Worm (Caenorhabditis elegans) whole organism, L1 larva: ENCODE data around the gene mec-4.
A peak's percentile ranks its signal among the peaks of the same experiment; 100 is the strongest.

Experiments
- C04F5.9 ChIP-seq: sonication (generic microtip); optimal IDR thresholded peaks from 2 replicates; lab custom pipeline; 2016; ENCODE audit warnings: missing genetic modification characterization, missing compliant biosample characterization
- F16B12.6 ChIP-seq: fragments of 150-350 bp; optimal IDR thresholded peaks from 2 replicates; lab custom pipeline; 2014; ENCODE audit warnings: missing biosample characterization, missing genetic modification characterization
- Y116A8C.19 ChIP-seq: sonication (generic microtip); optimal IDR thresholded peaks from 2 replicates; lab custom pipeline; 2016; ENCODE audit warnings: missing compliant biosample characterization, missing genetic modification characterization, borderline replicate concordance
- ama-1 ChIP-seq: fragments of 150-350 bp; optimal IDR thresholded peaks from 2 replicates; lab custom pipeline; 2014
- blmp-1 ChIP-seq: fragments of 150-350 bp; optimal IDR thresholded peaks from 2 replicates; lab custom pipeline; 2014; ENCODE audit warnings: missing biosample characterization, missing genetic modification characterization
- ceh-63 ChIP-seq: fragments of 200-800 bp; sonication (Bioruptor generic); optimal IDR thresholded peaks from 2 replicates; lab custom pipeline; 2018; ENCODE audit warnings: mild to moderate bottlenecking, missing genetic modification characterization, missing compliant biosample characterization
- ceh-8 ChIP-seq: fragments of 200-800 bp; sonication (Bioruptor generic); optimal IDR thresholded peaks from 2 replicates; lab custom pipeline; 2018; ENCODE audit warnings: mild to moderate bottlenecking, missing genetic modification characterization, moderate library complexity, missing compliant biosample characterization
- dsc-1 ChIP-seq: sonication (generic microtip); optimal IDR thresholded peaks from 2 replicates; lab custom pipeline; 2016; ENCODE audit warnings: mild to moderate bottlenecking, missing genetic modification characterization, missing compliant biosample characterization
- efl-1 ChIP-seq, 4 experiments: fragments of 150-350 bp; optimal IDR thresholded peaks in 3 of 4; peaks in 1 of 4; 1 replicate in 1 of 4; 2 replicates in 3 of 4; lab custom pipeline; 2014; ENCODE audit warnings: missing biosample characterization in 2 of 4, missing genetic modification characterization in 2 of 4, missing genetic modification reagents in 2 of 4
- elt-2 ChIP-seq: sonication (generic microtip); optimal IDR thresholded peaks from 2 replicates; lab custom pipeline; 2016; ENCODE audit warnings: missing genetic modification characterization, mild to moderate bottlenecking, inconsistent platforms, missing compliant biosample characterization, missing genetic modification reagents
- ets-5 ChIP-seq: fragments of 200-800 bp; sonication (Bioruptor generic); IDR thresholded peaks from 2 replicates; pipeline ENCODE4 v1.3.6; 2022; ENCODE audit warnings: missing genetic modification characterization, missing compliant biosample characterization
- fkh-4 ChIP-seq: sonication (generic microtip); optimal IDR thresholded peaks from 2 replicates; lab custom pipeline; 2016; ENCODE audit warnings: missing compliant biosample characterization, missing genetic modification characterization, borderline replicate concordance
- fkh-8 ChIP-seq: sonication (generic microtip); optimal IDR thresholded peaks from 2 replicates; lab custom pipeline; 2016; ENCODE audit warnings: mild to moderate bottlenecking, missing genetic modification characterization, missing compliant biosample characterization
- fos-1 ChIP-seq: fragments of 150-350 bp; optimal IDR thresholded peaks from 2 replicates; lab custom pipeline; 2014; ENCODE audit warnings: missing biosample characterization, missing genetic modification characterization
- grh-1 ChIP-seq: fragments of 200-800 bp; sonication (Bioruptor generic); IDR thresholded peaks from 2 replicates; pipeline ENCODE4 v1.3.6; 2022; ENCODE audit warnings: missing genetic modification reagents, missing genetic modification characterization, missing compliant biosample characterization
- hlh-4 ChIP-seq: sonication (generic microtip); optimal IDR thresholded peaks from 2 replicates; lab custom pipeline; 2016; ENCODE audit warnings: mild to moderate bottlenecking, missing genetic modification characterization, missing compliant biosample characterization
- irx-1 ChIP-seq: sonication (generic microtip); optimal IDR thresholded peaks from 2 replicates; lab custom pipeline; 2016; ENCODE audit warnings: missing genetic modification characterization, missing compliant biosample characterization
- isw-1 ChIP-seq: fragments of 200-800 bp; sonication (Bioruptor generic); IDR thresholded peaks from 2 replicates; pipeline ENCODE4 v1.3.6; 2022; ENCODE audit warnings: missing genetic modification characterization, missing compliant biosample characterization
- jun-1 ChIP-seq: fragments of 150-350 bp; optimal IDR thresholded peaks from 2 replicates; lab custom pipeline; 2014; ENCODE audit warnings: missing biosample characterization, missing genetic modification reagents, missing genetic modification characterization
- lin-14 ChIP-seq: fragments of 200-800 bp; sonication (Bioruptor generic); optimal IDR thresholded peaks from 2 replicates; lab custom pipeline; 2018; ENCODE audit warnings: mild to moderate bottlenecking, missing genetic modification characterization, moderate library complexity, missing compliant biosample characterization
- lin-15B ChIP-seq: fragments of 150-350 bp; sonication (generic microtip); optimal IDR thresholded peaks from 3 replicates; lab custom pipeline; 2014; ENCODE audit warnings: missing biosample characterization, missing genetic modification characterization
- lin-39 ChIP-seq: fragments of 150-350 bp; optimal IDR thresholded peaks from 2 replicates; lab custom pipeline; 2014; ENCODE audit warnings: missing biosample characterization, missing genetic modification reagents, missing genetic modification characterization
- lsy-2 ChIP-seq, 2 experiments: fragments of 150-350 bp; optimal IDR thresholded peaks; 2 replicates each; lab custom pipeline; 2014; ENCODE audit warnings: missing biosample characterization in 2 of 2, missing genetic modification characterization in 2 of 2
- mdl-1 ChIP-seq, 2 experiments: fragments of 150-350 bp; optimal IDR thresholded peaks; 2 replicates each; lab custom pipeline; 2014 to 2017; ENCODE audit warnings: missing biosample characterization in 2 of 2, missing genetic modification characterization in 2 of 2, inconsistent platforms in 1 of 2
- mef-2 ChIP-seq: fragments of 150-350 bp; optimal IDR thresholded peaks from 2 replicates; lab custom pipeline; 2014; ENCODE audit warnings: missing biosample characterization, missing genetic modification characterization
- nhr-237 ChIP-seq: fragments of 150-350 bp; optimal IDR thresholded peaks from 2 replicates; lab custom pipeline; 2014; ENCODE audit warnings: missing biosample characterization, missing genetic modification characterization
- nhr-28 ChIP-seq: fragments of 150-350 bp; optimal IDR thresholded peaks from 2 replicates; lab custom pipeline; 2014; ENCODE audit warnings: missing biosample characterization, missing genetic modification characterization
- nhr-76 ChIP-seq: sonication (generic microtip); optimal IDR thresholded peaks from 2 replicates; lab custom pipeline; 2017; ENCODE audit warnings: missing biosample characterization, missing genetic modification characterization
- nhr-77 ChIP-seq: fragments of 150-350 bp; optimal IDR thresholded peaks from 2 replicates; lab custom pipeline; 2014; ENCODE audit warnings: missing biosample characterization, missing genetic modification characterization
- nhr-85 ChIP-seq: sonication (generic microtip); peaks from one replicate; lab custom pipeline; 2016; ENCODE audit warnings: missing genetic modification characterization, inconsistent platforms, missing compliant biosample characterization
- pag-3 ChIP-seq: sonication (generic microtip); optimal IDR thresholded peaks from 2 replicates; lab custom pipeline; 2017; ENCODE audit warnings: missing genetic modification characterization, mild to moderate bottlenecking, missing compliant biosample characterization, antibody characterized with exemption, borderline replicate concordance; ENCODE audit not compliant: insufficient read depth
- pqm-1 ChIP-seq: sonication (generic microtip); optimal IDR thresholded peaks from 3 replicates; lab custom pipeline; 2017; ENCODE audit warnings: missing biosample characterization, missing genetic modification characterization
- sox-4 ChIP-seq: sonication (generic microtip); optimal IDR thresholded peaks from 2 replicates; lab custom pipeline; 2016; ENCODE audit warnings: missing genetic modification characterization, missing compliant biosample characterization
- sptf-1 ChIP-seq: fragments of 150-350 bp; optimal IDR thresholded peaks from 2 replicates; lab custom pipeline; 2014; ENCODE audit warnings: missing biosample characterization, missing genetic modification characterization
- swsn-7 ChIP-seq: sonication (generic microtip); optimal IDR thresholded peaks from 2 replicates; lab custom pipeline; 2016; ENCODE audit warnings: missing genetic modification characterization, missing compliant biosample characterization
- unc-62 ChIP-seq: fragments of 150-350 bp; optimal IDR thresholded peaks from 2 replicates; lab custom pipeline; 2014; ENCODE audit warnings: missing biosample characterization, missing genetic modification reagents, missing genetic modification characterization
- unc-86 ChIP-seq: sonication (generic microtip); optimal IDR thresholded peaks from 2 replicates; lab custom pipeline; 2016; ENCODE audit warnings: missing genetic modification characterization, missing compliant biosample characterization
- unc-98 ChIP-seq: fragments of 200-800 bp; sonication (Bioruptor generic); IDR thresholded peaks from 2 replicates; pipeline ENCODE4 v1.3.6; 2022; ENCODE audit warnings: missing genetic modification characterization, missing compliant biosample characterization
- vab-15 ChIP-seq: sonication (generic microtip); optimal IDR thresholded peaks from 2 replicates; lab custom pipeline; 2017; ENCODE audit warnings: missing genotype, mild to moderate bottlenecking, missing genetic modification characterization, missing compliant biosample characterization
- zag-1 ChIP-seq: fragments of 150-350 bp; optimal IDR thresholded peaks from 2 replicates; lab custom pipeline; 2014; ENCODE audit warnings: missing biosample characterization, missing genetic modification characterization
- zip-4 ChIP-seq: fragments of 200-800 bp; sonication (Bioruptor generic); optimal IDR thresholded peaks from 2 replicates; lab custom pipeline; 2018; ENCODE audit warnings: mild to moderate bottlenecking, missing genetic modification characterization, moderate library complexity, missing compliant biosample characterization
- ztf-4 ChIP-seq: fragments of 150-350 bp; optimal IDR thresholded peaks from 2 replicates; lab custom pipeline; 2014; ENCODE audit warnings: missing biosample characterization, missing genetic modification characterization

The mec-4 gene

DNA sequence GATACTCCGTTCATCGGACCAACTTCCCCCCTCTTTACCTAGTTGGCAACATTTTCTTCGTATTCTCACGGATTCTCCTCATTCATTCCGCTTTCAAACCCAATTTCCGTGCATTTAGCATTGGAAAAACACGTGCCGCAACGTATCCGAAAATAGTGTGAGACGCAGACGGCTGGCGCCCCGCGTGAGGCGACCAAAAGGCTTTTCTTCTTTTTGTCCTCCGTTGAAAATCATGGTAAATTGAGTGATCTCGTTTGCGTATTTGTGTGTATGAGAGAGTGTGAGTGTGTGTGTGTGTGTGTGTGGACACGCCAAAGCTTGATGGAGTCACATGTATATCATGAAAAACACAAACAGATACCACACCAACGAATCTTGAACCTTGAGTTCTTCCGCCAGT, 10.1 kb downstream of the mec-4 start (continued):
- TF ChIP-seq sptf-1 (no peak), vab-15 (peak; percentile 80), Y116A8C.19 (tag; lab: Kevin White, UChicago) (no peak), unc-98 (peak; percentile 36; the same call in 1 of the 2 replicates), swsn-7 (tag; lab: Kevin White, UChicago) (peak; percentile 92), mdl-1 (tag; optimal IDR thresholded peaks at IDR 0.05; lab: Kevin White, UChicago) (peak; percentile 55 to 99), fos-1 (tag; lab: Kevin White, UChicago) (peak; percentile 74), mef-2 (tag; lab: Kevin White, UChicago) (peak; percentile 88), ets-5 (GFP tag; lab: Robert Waterston, UW) (no peak), zag-1 (tag; lab: Kevin White, UChicago) (no peak), efl-1 (optimal IDR thresholded peaks at IDR 0.05; lab: Kevin White, UChicago) (peak; percentile 66 to 80), efl-1 (GFP tag; optimal IDR thresholded peaks at IDR 0.05 in 1 of 2; lab: Kevin White, UChicago) (peak; percentile 33 to 87), lin-39 (tag; lab: Kevin White, UChicago) (peak; percentile 50), pag-3 (tag; lab: Kevin White, UChicago) (no peak), unc-62 (no peak), C04F5.9 (tag; lab: Kevin White, UChicago) (no peak), jun-1 (tag; lab: Kevin White, UChicago) (peak; percentile 81), ama-1 (lab: Kevin White, UChicago) (peak; percentile 34), grh-1 (GFP tag; lab: Robert Waterston, UW) (peak; percentile 65), lsy-2 (tag; optimal IDR thresholded peaks at IDR 0.05; lab: Kevin White, UChicago) (peak; percentile 82 to 90), irx-1 (peak; percentile 74), ceh-8 (peak; percentile 78), isw-1 (GFP tag; lab: Robert Waterston, UW) (peak; percentile 68), nhr-76 (tag; lab: Kevin White, UChicago) (no peak), F16B12.6 (tag; lab: Kevin White, UChicago) (no peak), unc-86 (tag; lab: Kevin White, UChicago) (peak; percentile 92), fkh-8 (tag; lab: Kevin White, UChicago) (peak; percentile 98), sox-4 (tag; lab: Kevin White, UChicago) (peak; percentile 85), nhr-28 (no peak), blmp-1 (peak; percentile 78), elt-2 (tag; lab: Kevin White, UChicago) (peak; percentile 66), lin-15B (tag; lab: Kevin White, UChicago) (peak; percentile 23), ztf-4 (peak; percentile 93), ceh-63 (GFP tag; lab: Kevin White, UChicago) (no peak), fkh-4 (tag; lab: Kevin White, UChicago) (no peak), hlh-4 (tag; lab: Kevin White, UChicago) (no peak), dsc-1 (tag; lab: Kevin White, UChicago) (peak; percentile 86), nhr-237 (tag; lab: Kevin White, UChicago) (peak; percentile 66), zip-4 (GFP tag; lab: Kevin White, UChicago) (peak; percentile 46), nhr-77 (tag; lab: Kevin White, UChicago) (peak; percentile 75), pqm-1 (tag; lab: Kevin White, UChicago) (no peak)
- TF ChIP-seq, all 84 proteins: peak for 59

DNA sequence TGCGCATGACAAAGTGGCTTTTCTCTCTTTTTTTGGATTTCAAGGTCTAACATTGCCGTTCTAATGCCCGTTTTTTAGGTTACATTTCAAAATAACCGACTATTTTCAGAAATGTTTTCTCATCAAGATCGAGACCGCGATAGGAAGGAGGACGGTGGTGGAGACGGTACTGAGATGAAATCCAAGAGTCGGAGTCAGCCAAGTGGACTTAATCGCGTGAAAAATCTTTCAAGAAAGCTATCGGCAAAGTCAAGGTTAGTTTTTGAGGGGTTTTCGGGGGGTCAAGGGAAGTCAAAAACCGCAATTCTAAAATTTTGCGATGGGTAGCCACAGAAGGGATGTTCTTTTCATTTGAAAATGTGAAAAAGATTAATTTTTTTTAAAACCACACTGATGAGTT, 10.9 kb downstream of the mec-4 start, which contains the start of gene aak-2:
Gene aak-2 (plus strand): TSS at position 110 of the 400 bp plus-strand sequence.
- TF ChIP-seq lin-14 (peak; percentile 33), nhr-85 (tag; lab: Kevin White, UChicago) (peak; percentile 76), irx-1 (no peak)
